Worm (Caenorhabditis elegans) whole organism, midembryonic: ENCODE measurements around the gene sri-21.
"Not testable (repeated sequence)": the region's sequence is repeated elsewhere in the genome, so short reads cannot be mapped to it uniquely, and the experiment has no call there.

Experiments used
- T22C8.4 ChIP-seq: fragments of 200-800 bp; sonication (Bioruptor generic); IDR thresholded peaks from 2 replicates; pipeline ENCODE4 v1.3.6; 2022; ENCODE audit warnings: missing genetic modification characterization, missing compliant biosample characterization
- flt-1 ChIP-seq: fragments of 200-800 bp; sonication (Bioruptor generic); IDR thresholded peaks from 2 replicates; pipeline ENCODE4 v1.3.6; 2022; ENCODE audit warnings: missing genetic modification characterization, missing compliant biosample characterization
- med-1 ChIP-seq: sonication (generic microtip); optimal IDR thresholded peaks from 2 replicates; lab custom pipeline; 2017; ENCODE audit warnings: missing genetic modification characterization, mild to moderate bottlenecking, missing compliant biosample characterization, antibody characterized with exemption, missing genetic modification reagents; ENCODE audit not compliant: insufficient read depth
- ztf-29 ChIP-seq: fragments of 200-800 bp; sonication (Bioruptor generic); IDR thresholded peaks from 2 replicates; pipeline ENCODE4 v1.3.6; 2022; ENCODE audit warnings: missing genetic modification reagents, missing genetic modification characterization, missing compliant biosample characterization

- TF ChIP-seq med-1 (GFP tag; lab: Kevin White, UChicago); T22C8.4 (GFP tag; lab: Robert Waterston, UW); ztf-29 (GFP tag; lab: Robert Waterston, UW); flt-1: not testable (repeated sequence)
These were observed 14.7 kb downstream of the sri-21 start, which contains the start of gene T24A6.17 for ce11 chrV:3564335-3564734.
